Fruit fly (Drosophila melanogaster) whole organism, embryonic: ENCODE data around the gene Cpr65Au.

Source experiments
- Abd-B ChIP-seq: fragments of 200-800 bp; sonication (Bioruptor generic); optimal IDR thresholded peaks from 2 replicates; lab custom pipeline; 2018; ENCODE audit warnings: missing biosample characterization, mild to moderate bottlenecking, missing genetic modification characterization, moderate library complexity
- Asciz ChIP-seq: fragments of 200-800 bp; sonication (Bioruptor generic); optimal IDR thresholded peaks from 2 replicates; lab custom pipeline; 2017; ENCODE audit warnings: missing biosample characterization, mild to moderate bottlenecking, missing genetic modification characterization, missing genetic modification reagents
- CG10274 ChIP-seq: fragments of 200-800 bp; sonication (Bioruptor generic); optimal IDR thresholded peaks from 3 replicates; lab custom pipeline; 2017; ENCODE audit warnings: missing biosample characterization, mild to moderate bottlenecking, missing genetic modification characterization
- CG11093 ChIP-seq: fragments of 200-800 bp; sonication (Bioruptor generic); IDR thresholded peaks from 3 replicates; pipeline ENCODE4 v1.3.6; 2022; ENCODE audit warnings: missing biosample characterization, missing genetic modification characterization
- CG12071 ChIP-seq: fragments of 200-800 bp; sonication (Bioruptor generic); optimal IDR thresholded peaks from 3 replicates; lab custom pipeline; 2018; ENCODE audit warnings: missing biosample characterization, mild to moderate bottlenecking, missing genetic modification characterization
- CG12391 ChIP-seq: fragments of 200-800 bp; sonication (Bioruptor generic); optimal IDR thresholded peaks from 3 replicates; lab custom pipeline; 2018; ENCODE audit warnings: missing biosample characterization, mild to moderate bottlenecking, missing genetic modification characterization, moderate library complexity
- CG12659 ChIP-seq: fragments of 200-800 bp; sonication (Bioruptor generic); optimal IDR thresholded peaks from 3 replicates; lab custom pipeline; 2017; ENCODE audit warnings: mild to moderate bottlenecking, missing biosample characterization, missing genetic modification reagents, missing genetic modification characterization
- CG12744 ChIP-seq: fragments of 200-800 bp; sonication (Bioruptor generic); optimal IDR thresholded peaks from 2 replicates; lab custom pipeline; 2016; ENCODE audit warnings: missing biosample characterization, missing genetic modification characterization
- CG14667 ChIP-seq: fragments of 200-800 bp; sonication (Bioruptor generic); IDR thresholded peaks from 2 replicates; pipeline ENCODE4 v1.3.6; 2022; ENCODE audit warnings: missing biosample characterization, missing genetic modification characterization
- CG1529 ChIP-seq: fragments of 200-800 bp; sonication (Bioruptor generic); optimal IDR thresholded peaks from 3 replicates; lab custom pipeline; 2018; ENCODE audit warnings: missing biosample characterization, missing genetic modification characterization
- CG15696 ChIP-seq: fragments of 200-800 bp; sonication (Bioruptor generic); optimal IDR thresholded peaks from 2 replicates; lab custom pipeline; 2019; ENCODE audit warnings: missing biosample characterization, mild to moderate bottlenecking, missing genetic modification characterization, moderate library complexity
- CG17186 ChIP-seq: fragments of 200-800 bp; sonication (Bioruptor generic); optimal IDR thresholded peaks from 3 replicates; lab custom pipeline; 2017; ENCODE audit warnings: missing biosample characterization, missing genetic modification reagents, missing genetic modification characterization
- CG2889 ChIP-seq: fragments of 200-800 bp; sonication (Bioruptor generic); IDR thresholded peaks from 3 replicates; pipeline ENCODE4 v1.3.6; 2022; ENCODE audit warnings: missing biosample characterization, missing genetic modification characterization
- CG3065 ChIP-seq: fragments of 200-800 bp; sonication (Bioruptor generic); optimal IDR thresholded peaks from 2 replicates; lab custom pipeline; 2016; ENCODE audit warnings: missing biosample characterization, missing genetic modification characterization
- CG31388 ChIP-seq: fragments of 200-800 bp; sonication (Bioruptor generic); optimal IDR thresholded peaks from 2 replicates; lab custom pipeline; 2016; ENCODE audit warnings: missing biosample characterization, missing genetic modification characterization
- CG32772 ChIP-seq: fragments of 200-800 bp; sonication (Bioruptor generic); IDR thresholded peaks from 2 replicates; pipeline ENCODE4 v1.3.6; 2022; ENCODE audit warnings: missing biosample characterization, missing genetic modification characterization
- CG4404 ChIP-seq: fragments of 200-800 bp; sonication (Bioruptor generic); IDR thresholded peaks from 2 replicates; pipeline ENCODE4 v1.3.6; 2022; ENCODE audit warnings: missing biosample characterization, missing genetic modification characterization
- CG6854 ChIP-seq: fragments of 200-800 bp; sonication (Bioruptor generic); optimal IDR thresholded peaks from 3 replicates; lab custom pipeline; 2017; ENCODE audit warnings: missing biosample characterization, mild to moderate bottlenecking, missing genetic modification characterization
- CG7271 ChIP-seq: fragments of 200-800 bp; sonication (Bioruptor generic); optimal IDR thresholded peaks from 2 replicates; lab custom pipeline; 2018; ENCODE audit warnings: missing biosample characterization, mild to moderate bottlenecking, missing genetic modification characterization, moderate library complexity
- CG7839 ChIP-seq: fragments of 200-800 bp; sonication (Bioruptor generic); optimal IDR thresholded peaks from 3 replicates; lab custom pipeline; 2018; ENCODE audit warnings: missing biosample characterization, mild to moderate bottlenecking, missing genetic modification characterization, moderate library complexity
- CG8290 ChIP-seq, 3 experiments: fragments of 200-800 bp; sonication (Bioruptor generic); optimal IDR thresholded peaks; 2 replicates each; lab custom pipeline; 2016 to 2019; ENCODE audit warnings: missing biosample characterization in 3 of 3, missing genetic modification characterization in 3 of 3, mild to moderate bottlenecking in 2 of 3, moderate library complexity in 1 of 3
- CG8765 ChIP-seq: fragments of 200-800 bp; sonication (Bioruptor generic); IDR thresholded peaks from 2 replicates; pipeline ENCODE4 v1.3.6; 2022; ENCODE audit warnings: missing biosample characterization, missing genetic modification characterization
- CoRest ChIP-seq: fragments of 200-800 bp; sonication (Bioruptor generic); optimal IDR thresholded peaks from 3 replicates; lab custom pipeline; 2018; ENCODE audit warnings: missing biosample characterization, mild to moderate bottlenecking, missing genetic modification characterization, moderate library complexity
- Doc3 ChIP-seq: fragments of 200-800 bp; sonication (Bioruptor generic); IDR thresholded peaks from 3 replicates; pipeline ENCODE4 v1.3.6; 2022; ENCODE audit warnings: missing biosample characterization, missing genetic modification characterization; ENCODE audit not compliant: partially characterized antibody
- E2f1 ChIP-seq: fragments of 200-800 bp; sonication (Bioruptor generic); IDR thresholded peaks from 2 replicates; pipeline ENCODE4 v1.3.6; 2022; ENCODE audit warnings: missing biosample characterization, missing genetic modification characterization
- Fer1 ChIP-seq: fragments of 200-800 bp; sonication (Bioruptor generic); optimal IDR thresholded peaks from 2 replicates; lab custom pipeline; 2017; ENCODE audit warnings: missing biosample characterization, mild to moderate bottlenecking, missing genetic modification characterization
- Gug ChIP-seq: fragments of 200-800 bp; sonication (Bioruptor generic); IDR thresholded peaks from 4 replicates; pipeline ENCODE4 v1.3.6; 2022; ENCODE audit warnings: missing biosample characterization, missing genetic modification characterization
- H2.0 ChIP-seq: fragments of 200-800 bp; sonication (Bioruptor generic); IDR thresholded peaks from 2 replicates; pipeline ENCODE4 v1.3.6; 2022; ENCODE audit warnings: missing biosample characterization, missing genetic modification characterization
- Optix ChIP-seq: fragments of 200-800 bp; sonication (Bioruptor generic); IDR thresholded peaks from 3 replicates; pipeline ENCODE4 v1.3.6; 2022; ENCODE audit warnings: missing biosample characterization, missing genetic modification characterization
- Six4 ChIP-seq: fragments of 200-800 bp; sonication (Bioruptor generic); optimal IDR thresholded peaks from 2 replicates; lab custom pipeline; 2016; ENCODE audit warnings: missing biosample characterization, missing genetic modification characterization
- Sox100B ChIP-seq: fragments of 200-800 bp; sonication (Bioruptor generic); optimal IDR thresholded peaks from 3 replicates; lab custom pipeline; 2018; ENCODE audit warnings: missing biosample characterization, mild to moderate bottlenecking, missing genetic modification characterization
- Stat92E ChIP-seq, 3 experiments: fragments of >200 bp in 2 of 3; fragments of 200-800 bp in 1 of 3; sonication (Bioruptor generic) in 1 of 3; optimal IDR thresholded peaks; 2 replicates each; lab custom pipeline; 2017 to 2019; ENCODE audit warnings: missing biosample characterization in 3 of 3, missing genetic modification characterization in 3 of 3, mild to moderate bottlenecking in 1 of 3, moderate library complexity in 1 of 3
- Xbp1 ChIP-seq: fragments of 200-800 bp; sonication (Bioruptor generic); optimal IDR thresholded peaks from 3 replicates; lab custom pipeline; 2016; ENCODE audit warnings: missing biosample characterization, mild to moderate bottlenecking, missing genetic modification characterization
- chn ChIP-seq: fragments of 200-800 bp; sonication (Bioruptor generic); optimal IDR thresholded peaks from 2 replicates; lab custom pipeline; 2016; ENCODE audit warnings: missing biosample characterization, missing genetic modification characterization
- ci ChIP-seq: fragments of 200-800 bp; sonication (Bioruptor generic); IDR thresholded peaks from 3 replicates; pipeline ENCODE4 v1.3.6; 2022; ENCODE audit warnings: missing biosample characterization, missing genetic modification characterization
- cwo ChIP-seq: fragments of 200-800 bp; sonication (Bioruptor generic); optimal IDR thresholded peaks from 3 replicates; lab custom pipeline; 2017; ENCODE audit warnings: missing biosample characterization, missing genetic modification characterization, mild to moderate bottlenecking, moderate library complexity, missing genetic modification reagents
- dati ChIP-seq: fragments of 200-800 bp; sonication (Bioruptor generic); IDR thresholded peaks from 2 replicates; pipeline ENCODE4 v1.3.6; 2022; ENCODE audit warnings: missing biosample characterization, missing genetic modification characterization
- exex ChIP-seq: fragments of 200-800 bp; sonication (Bioruptor generic); optimal IDR thresholded peaks from 4 replicates; lab custom pipeline; 2018; ENCODE audit warnings: missing biosample characterization, mild to moderate bottlenecking, missing genetic modification characterization, moderate library complexity
- ftz-f1 ChIP-seq: fragments of 200-800 bp; sonication (Bioruptor generic); optimal IDR thresholded peaks from 2 replicates; lab custom pipeline; 2016; ENCODE audit warnings: missing biosample characterization, missing genetic modification characterization
- fu2 ChIP-seq: fragments of 200-800 bp; sonication (Bioruptor generic); optimal IDR thresholded peaks from 2 replicates; lab custom pipeline; 2016; ENCODE audit warnings: missing biosample characterization, missing genetic modification characterization
- gfzf ChIP-seq: fragments of 200-800 bp; sonication (Bioruptor generic); optimal IDR thresholded peaks from 2 replicates; lab custom pipeline; 2016; ENCODE audit warnings: missing biosample characterization, mild to moderate bottlenecking, missing genetic modification characterization, moderate library complexity
- hb ChIP-seq: fragments of 200-800 bp; sonication (Bioruptor generic); IDR thresholded peaks from 3 replicates; pipeline ENCODE4 v1.3.6; 2022; ENCODE audit warnings: missing biosample characterization, missing genetic modification characterization; ENCODE audit not compliant: partially characterized antibody
- kni ChIP-seq: fragments of 200-800 bp; sonication (Bioruptor generic); optimal IDR thresholded peaks from 3 replicates; lab custom pipeline; 2017; ENCODE audit warnings: mild to moderate bottlenecking, missing biosample characterization, missing genetic modification reagents, missing genetic modification characterization
- mld ChIP-seq: fragments of 200-800 bp; sonication (Bioruptor generic); IDR thresholded peaks from 3 replicates; pipeline ENCODE4 v1.3.6; 2022; ENCODE audit warnings: missing biosample characterization, missing genetic modification characterization; ENCODE audit not compliant: partially characterized antibody
- pzg ChIP-seq: fragments of 200-800 bp; sonication (Bioruptor generic); optimal IDR thresholded peaks from 3 replicates; lab custom pipeline; 2018; ENCODE audit warnings: missing biosample characterization, mild to moderate bottlenecking, missing genetic modification characterization, moderate library complexity
- ro ChIP-seq: fragments of 200-800 bp; sonication (Bioruptor generic); IDR thresholded peaks from 2 replicates; pipeline ENCODE4 v1.3.6; 2022; ENCODE audit warnings: missing biosample characterization, missing genetic modification characterization
- run ChIP-seq: fragments of 200-800 bp; sonication (Bioruptor generic); optimal IDR thresholded peaks from 3 replicates; lab custom pipeline; 2018; ENCODE audit warnings: missing biosample characterization, mild to moderate bottlenecking, missing genetic modification characterization
- tx ChIP-seq: fragments of 200-800 bp; sonication (Bioruptor generic); optimal IDR thresholded peaks from 2 replicates; lab custom pipeline; 2016; ENCODE audit warnings: missing biosample characterization, missing genetic modification characterization
- vnd ChIP-seq: fragments of 200-800 bp; sonication (Bioruptor generic); IDR thresholded peaks from 3 replicates; pipeline ENCODE4 v1.3.6; 2022; ENCODE audit warnings: missing biosample characterization, missing genetic modification characterization; ENCODE audit not compliant: partially characterized antibody

The Cpr65Au gene

dm6 chr3L:6157327-6158032 lies 25.6 kb upstream of the Cpr65Au start, which contains the start of gene CG13297 (continued):
- TF ChIP-seq CG7839 (tag; lab: Kevin White, UChicago): peak; percentile 64
- TF ChIP-seq CG8765 (GFP tag; lab: Robert Waterston, UW): no peak
- no peak for TF ChIP-seq CG31388 (GFP tag; lab: Kevin White, UChicago)
- peak; percentile 60 for TF ChIP-seq run (tag; lab: Kevin White, UChicago)
- no peak for TF ChIP-seq CG14667
- TF ChIP-seq Xbp1 (GFP tag; lab: Kevin White, UChicago): peak; percentile 44
- no peak for TF ChIP-seq CG3065 (GFP tag; lab: Kevin White, UChicago)
- peak; percentile 64 for TF ChIP-seq Asciz (GFP tag; lab: Kevin White, UChicago)
- TF ChIP-seq CG12744 (GFP tag; lab: Kevin White, UChicago): no peak
- peak; percentile 84 for TF ChIP-seq Sox100B
- no peak for TF ChIP-seq Six4 (GFP tag; lab: Kevin White, UChicago)
- no peak for TF ChIP-seq hb
- TF ChIP-seq CG6854 (GFP tag; lab: Kevin White, UChicago): no peak
- no peak for TF ChIP-seq CG1529 (GFP tag; lab: Kevin White, UChicago)
- peak; percentile 62; the same call in 2 of the 3 replicates for TF ChIP-seq CG11093
- TF ChIP-seq dati (GFP tag; lab: Robert Waterston, UW): no peak
- no peak for TF ChIP-seq ci (GFP tag; lab: Robert Waterston, UW)
- TF ChIP-seq gfzf (GFP tag; lab: Kevin White, UChicago): no peak
- no peak for TF ChIP-seq ftz-f1 (GFP tag; lab: Kevin White, UChicago)
- no peak for TF ChIP-seq chn (GFP tag; lab: Kevin White, UChicago)
- no peak for TF ChIP-seq CG2889 (GFP tag; lab: Robert Waterston, UW)
- TF ChIP-seq CG15696 (tag; lab: Kevin White, UChicago): no peak
- no peak for TF ChIP-seq cwo (GFP tag; lab: Kevin White, UChicago)
- TF ChIP-seq Doc3: no peak
- no peak for TF ChIP-seq CG7271 (tag; lab: Kevin White, UChicago)
- TF ChIP-seq exex (tag; lab: Kevin White, UChicago): no peak
- TF ChIP-seq CG4404 (GFP tag; lab: Robert Waterston, UW): no peak
- TF ChIP-seq H2.0: no peak
- TF ChIP-seq Optix (GFP tag; lab: Robert Waterston, UW): no peak
- no peak for TF ChIP-seq pzg (GFP tag; lab: Kevin White, UChicago)
- TF ChIP-seq mld (GFP tag; lab: Robert Waterston, UW): no peak
- TF ChIP-seq vnd: no peak
- TF ChIP-seq Fer1 (GFP tag; lab: Kevin White, UChicago): peak; percentile 38
- TF ChIP-seq E2f1 (GFP tag; lab: Robert Waterston, UW): peak; percentile 44; the same call in 1 of the 2 replicates
- no peak for TF ChIP-seq CG10274 (GFP tag; lab: Kevin White, UChicago)
- no peak for TF ChIP-seq Gug (GFP tag; lab: Robert Waterston, UW)
- peak; percentile 53 for TF ChIP-seq Abd-B
- no peak for TF ChIP-seq CG8290 (GFP tag; optimal IDR thresholded peaks at IDR 0.05; lab: Kevin White, UChicago)
- no peak for TF ChIP-seq CG8290 (tag; optimal IDR thresholded peaks at IDR 0.05; lab: Kevin White, UChicago)
- TF ChIP-seq CG12071 (GFP tag; lab: Kevin White, UChicago): no peak
- TF ChIP-seq ro (GFP tag; lab: Robert Waterston, UW): no peak
- no peak for TF ChIP-seq kni (GFP tag; lab: Kevin White, UChicago)
- TF ChIP-seq CoRest (tag; lab: Kevin White, UChicago): peak; percentile 69
- no peak for TF ChIP-seq CG17186
- TF ChIP-seq CG32772 (GFP tag; lab: Robert Waterston, UW): 0 out of 2 replicates have a peak, but pooled peaks have one; percentile 14
- peak; percentile 44 for TF ChIP-seq CG12391 (tag; lab: Kevin White, UChicago)
- TF ChIP-seq CG12659 (GFP tag; lab: Kevin White, UChicago): peak; percentile 27
- no peak for TF ChIP-seq Stat92E (GFP tag; optimal IDR thresholded peaks at IDR 0.05; lab: Kevin White, UChicago)
- no peak for TF ChIP-seq fu2 (GFP tag; lab: Kevin White, UChicago)
- TF ChIP-seq tx (GFP tag; lab: Kevin White, UChicago): no peak
